Fruit fly (Drosophila melanogaster): ENCODE data around the gene p130CAS.
A peak's percentile ranks its signal among the peaks of the same experiment; 100 is the strongest.

Gene p130CAS

dm6 chr3L:175949-176348, 23.3 kb downstream of the p130CAS start, which contains the start of gene CG7049 (continued):
- TF ChIP-seq zf30C (GFP tag; optimal IDR thresholded peaks at IDR 0.05) = no peak
- TF ChIP-seq CG10565 (GFP tag; optimal IDR thresholded peaks at IDR 0.05) = no peak
- TF ChIP-seq CG9609 (GFP tag; optimal IDR thresholded peaks at IDR 0.05) = no peak
- no peak for TF ChIP-seq CG6683 (GFP tag; optimal IDR thresholded peaks at IDR 0.05)
- no peak for TF ChIP-seq Hmx (GFP tag; optimal IDR thresholded peaks at IDR 0.05)
- no peak for TF ChIP-seq tll (GFP tag; optimal IDR thresholded peaks at IDR 0.05)
- TF ChIP-seq CG8478 (optimal IDR thresholded peaks at IDR 0.05) = no peak
- peak; percentile 10 for TF ChIP-seq Hmr (GFP tag; optimal IDR thresholded peaks at IDR 0.05)
- no peak for TF ChIP-seq CG12071 (GFP tag; optimal IDR thresholded peaks at IDR 0.05)
- no peak for TF ChIP-seq CG33557 (GFP tag; optimal IDR thresholded peaks at IDR 0.05)
- peak; percentile 43 for TF ChIP-seq Ets97D (GFP tag; optimal IDR thresholded peaks at IDR 0.05)
- TF ChIP-seq CG1233 (GFP tag; optimal IDR thresholded peaks at IDR 0.05) = no peak
- no peak for TF ChIP-seq Asciz (GFP tag; optimal IDR thresholded peaks at IDR 0.05)
- no peak for TF ChIP-seq CG10366 (GFP tag; IDR thresholded peaks at IDR 0.05)
- TF ChIP-seq CG13296 (GFP tag; optimal IDR thresholded peaks at IDR 0.05) = no peak
- TF ChIP-seq CG3281 (GFP tag; optimal IDR thresholded peaks at IDR 0.05) = peak; percentile 22
- no peak for TF ChIP-seq jing (GFP tag; optimal IDR thresholded peaks at IDR 0.05)
- TF ChIP-seq lab (GFP tag; optimal IDR thresholded peaks at IDR 0.05) = no peak
- TF ChIP-seq gce (GFP tag; IDR thresholded peaks at IDR 0.05) = no peak
- no peak for TF ChIP-seq CG16863 (GFP tag; optimal IDR thresholded peaks at IDR 0.05)
- peak in 1 of 3 experiments; percentile 18 for TF ChIP-seq Stat92E (GFP tag; optimal IDR thresholded peaks at IDR 0.05)
- no peak for TF ChIP-seq ttk (GFP tag; IDR thresholded peaks at IDR 0.05)
- peak; percentile 31 for TF ChIP-seq Dp (GFP tag; optimal IDR thresholded peaks at IDR 0.05)
- TF ChIP-seq Hr51 (GFP tag; optimal IDR thresholded peaks at IDR 0.05) = no peak
- TF ChIP-seq Ets65A (GFP tag) = no peak
- TF ChIP-seq H15 (GFP tag; IDR thresholded peaks at IDR 0.05) = no peak
- TF ChIP-seq jumu (GFP tag; optimal IDR thresholded peaks at IDR 0.05) = no peak
- TF ChIP-seq CG33213 (GFP tag; optimal IDR thresholded peaks at IDR 0.05) = no peak
- TF ChIP-seq Nf-YB (GFP tag; optimal IDR thresholded peaks at IDR 0.05) = no peak
- TF ChIP-seq CG4730 (GFP tag; IDR thresholded peaks at IDR 0.05) = no peak
- TF ChIP-seq mam (GFP tag; optimal IDR thresholded peaks at IDR 0.05) = no peak
- no peak for TF ChIP-seq CG9876 (GFP tag; optimal IDR thresholded peaks at IDR 0.05)
- TF ChIP-seq bbx (GFP tag; IDR thresholded peaks at IDR 0.05; ENCODE audit: partially characterized antibody) = no peak
- no peak for TF ChIP-seq CG6272 (GFP tag; IDR thresholded peaks at IDR 0.05)
- no peak for TF ChIP-seq CG5180 (GFP tag; optimal IDR thresholded peaks at IDR 0.05)
- no peak for TF ChIP-seq CG4282 (GFP tag; optimal IDR thresholded peaks at IDR 0.05)
- TF ChIP-seq Antp (GFP tag; optimal IDR thresholded peaks at IDR 0.05) = no peak
- TF ChIP-seq B-H2 (GFP tag; optimal IDR thresholded peaks at IDR 0.05) = no peak
- no peak for TF ChIP-seq ewg (GFP tag; optimal IDR thresholded peaks at IDR 0.05)
- TF ChIP-seq CG12391 (tag; optimal IDR thresholded peaks at IDR 0.05) = no peak
- TF ChIP-seq tap (tag; optimal IDR thresholded peaks at IDR 0.05) = no peak
- no peak for TF ChIP-seq gt (GFP tag; IDR thresholded peaks at IDR 0.05)
- TF ChIP-seq abd-A (tag; optimal IDR thresholded peaks at IDR 0.05) = no peak
- TF ChIP-seq dpn (GFP tag; optimal IDR thresholded peaks at IDR 0.05) = no peak
- TF ChIP-seq stc (GFP tag; IDR thresholded peaks at IDR 0.05) = no peak
- TF ChIP-seq CG14860 (GFP tag; IDR thresholded peaks at IDR 0.05; ENCODE audit: partially characterized antibody) = 0 out of 3 replicates have a peak, but pooled peaks have one; percentile 5
- TF ChIP-seq Doc2 (GFP tag; IDR thresholded peaks at IDR 0.05) = no peak
- no peak for TF ChIP-seq CG12769 (tag; optimal IDR thresholded peaks at IDR 0.05)
- TF ChIP-seq tna (GFP tag; IDR thresholded peaks at IDR 0.05; ENCODE audit: partially characterized antibody) = no peak
- no peak for TF ChIP-seq CG2712 (tag; optimal IDR thresholded peaks at IDR 0.05)
- no peak for TF ChIP-seq CG13775 (GFP tag; optimal IDR thresholded peaks at IDR 0.05)

Data from whole organism, embryonic.